Fruit fly (Drosophila melanogaster) whole organism, embryonic: Measurements from ENCODE around the gene Syt12.

Experiments used
- Abd-B ChIP-seq: fragments of 200-800 bp; sonication (Bioruptor generic); optimal IDR thresholded peaks from 2 replicates; lab custom pipeline; 2018; ENCODE audit warnings: missing biosample characterization, mild to moderate bottlenecking, missing genetic modification characterization, moderate library complexity
- Ada2b ChIP-seq: fragments of 200-800 bp; sonication (Bioruptor generic); IDR thresholded peaks from 2 replicates; pipeline ENCODE4 v1.3.6; 2022; ENCODE audit warnings: missing biosample characterization, missing genetic modification characterization
- Bteb2 ChIP-seq: fragments of 200-800 bp; sonication (Bioruptor generic); optimal IDR thresholded peaks from 2 replicates; lab custom pipeline; 2016; ENCODE audit warnings: missing biosample characterization, missing genetic modification characterization
- CG10366 ChIP-seq: fragments of 200-800 bp; sonication (Bioruptor generic); IDR thresholded peaks from 2 replicates; pipeline ENCODE4 v1.3.6; 2022; ENCODE audit warnings: missing biosample characterization, missing genetic modification characterization
- CG12391 ChIP-seq: fragments of 200-800 bp; sonication (Bioruptor generic); optimal IDR thresholded peaks from 3 replicates; lab custom pipeline; 2018; ENCODE audit warnings: missing biosample characterization, mild to moderate bottlenecking, missing genetic modification characterization, moderate library complexity
- CG12769 ChIP-seq: fragments of 200-800 bp; sonication (Bioruptor generic); optimal IDR thresholded peaks from 2 replicates; lab custom pipeline; 2019; ENCODE audit warnings: missing biosample characterization, mild to moderate bottlenecking, missing genetic modification characterization, moderate library complexity
- CG15601 ChIP-seq: fragments of 200-800 bp; sonication (Bioruptor generic); optimal IDR thresholded peaks from 3 replicates; lab custom pipeline; 2019; ENCODE audit warnings: missing biosample characterization, mild to moderate bottlenecking, missing genetic modification characterization, moderate library complexity
- CG16813 ChIP-seq: fragments of 200-800 bp; sonication (Bioruptor generic); IDR thresholded peaks from 3 replicates; pipeline ENCODE4 v1.3.6; 2022; ENCODE audit warnings: missing biosample characterization, missing genetic modification characterization; ENCODE audit not compliant: partially characterized antibody
- CG2889 ChIP-seq: fragments of 200-800 bp; sonication (Bioruptor generic); IDR thresholded peaks from 3 replicates; pipeline ENCODE4 v1.3.6; 2022; ENCODE audit warnings: missing biosample characterization, missing genetic modification characterization
- CG30020 ChIP-seq: fragments of 200-800 bp; optimal IDR thresholded peaks from 2 replicates; lab custom pipeline; 2019; ENCODE audit warnings: missing biosample characterization, mild to moderate bottlenecking, missing genetic modification characterization, moderate library complexity
- CG30403 ChIP-seq: fragments of 200-800 bp; sonication (Bioruptor generic); optimal IDR thresholded peaks from 3 replicates; lab custom pipeline; 2016; ENCODE audit warnings: missing biosample characterization, missing genetic modification characterization
- CG30431 ChIP-seq: fragments of 200-800 bp; sonication (Bioruptor generic); optimal IDR thresholded peaks from 2 replicates; lab custom pipeline; 2017; ENCODE audit warnings: missing biosample characterization, missing genetic modification characterization
- CG3065 ChIP-seq: fragments of 200-800 bp; sonication (Bioruptor generic); optimal IDR thresholded peaks from 2 replicates; lab custom pipeline; 2016; ENCODE audit warnings: missing biosample characterization, missing genetic modification characterization
- CG31224 ChIP-seq: fragments of 200-800 bp; sonication (Bioruptor generic); IDR thresholded peaks from 2 replicates; pipeline ENCODE4 v1.3.6; 2022; ENCODE audit warnings: missing biosample characterization, missing genetic modification characterization
- CG4328 ChIP-seq: fragments of 200-800 bp; sonication (Bioruptor generic); optimal IDR thresholded peaks from 3 replicates; lab custom pipeline; 2017; ENCODE audit warnings: missing biosample characterization, missing genetic modification reagents, missing genetic modification characterization
- CG4360 ChIP-seq: fragments of 200-800 bp; sonication (Bioruptor generic); IDR thresholded peaks from 2 replicates; pipeline ENCODE4 v1.3.6; 2022; ENCODE audit warnings: missing biosample characterization, missing genetic modification characterization
- CG4404 ChIP-seq: fragments of 200-800 bp; sonication (Bioruptor generic); IDR thresholded peaks from 2 replicates; pipeline ENCODE4 v1.3.6; 2022; ENCODE audit warnings: missing biosample characterization, missing genetic modification characterization
- CG6654 ChIP-seq: fragments of 200-800 bp; sonication (Bioruptor generic); optimal IDR thresholded peaks from 2 replicates; lab custom pipeline; 2017; ENCODE audit warnings: missing biosample characterization, mild to moderate bottlenecking, missing genetic modification characterization
- CG7357 ChIP-seq: fragments of 200-800 bp; sonication (Bioruptor generic); IDR thresholded peaks from 3 replicates; pipeline ENCODE4 v1.3.6; 2022; ENCODE audit warnings: missing biosample characterization, missing genetic modification characterization
- CG7556 ChIP-seq: fragments of 200-800 bp; sonication (Bioruptor generic); optimal IDR thresholded peaks from 2 replicates; lab custom pipeline; 2017; ENCODE audit warnings: missing biosample characterization, mild to moderate bottlenecking, missing genetic modification characterization
- CG9437 ChIP-seq: fragments of 200-800 bp; sonication (Bioruptor generic); optimal IDR thresholded peaks from 2 replicates; lab custom pipeline; 2018; ENCODE audit warnings: missing biosample characterization, mild to moderate bottlenecking, missing genetic modification characterization
- CkIIα-i1 ChIP-seq: fragments of 200-800 bp; sonication (Bioruptor generic); IDR thresholded peaks from 2 replicates; pipeline ENCODE4 v1.3.6; 2022; ENCODE audit warnings: missing biosample characterization, missing genetic modification characterization
- Dip3 ChIP-seq: fragments of 200-800 bp; sonication (Bioruptor generic); optimal IDR thresholded peaks from 3 replicates; lab custom pipeline; 2016; ENCODE audit warnings: missing biosample characterization, missing genetic modification characterization
- HLH4C ChIP-seq: fragments of 200-800 bp; sonication (Bioruptor generic); IDR thresholded peaks from 3 replicates; pipeline ENCODE4 v1.3.6; 2022; ENCODE audit warnings: missing biosample characterization, missing genetic modification characterization; ENCODE audit not compliant: partially characterized antibody
- HmgZ ChIP-seq: fragments of 200-800 bp; sonication (Bioruptor generic); optimal IDR thresholded peaks from 2 replicates; lab custom pipeline; 2018; ENCODE audit warnings: missing biosample characterization, mild to moderate bottlenecking, missing genetic modification characterization
- Hr3 ChIP-seq: fragments of 200-800 bp; sonication (Bioruptor generic); optimal IDR thresholded peaks from 3 replicates; lab custom pipeline; 2016; ENCODE audit warnings: missing biosample characterization, missing genetic modification characterization
- Max ChIP-seq: fragments of 200-800 bp; sonication (Bioruptor generic); optimal IDR thresholded peaks from 2 replicates; lab custom pipeline; 2016; ENCODE audit warnings: missing biosample characterization, mild to moderate bottlenecking, missing genetic modification characterization
- Neu2 ChIP-seq: fragments of 200-800 bp; sonication (Bioruptor generic); optimal IDR thresholded peaks from 3 replicates; lab custom pipeline; 2016; ENCODE audit warnings: missing biosample characterization, missing genetic modification characterization, borderline replicate concordance
- Spps ChIP-seq: fragments of 200-800 bp; sonication (Bioruptor generic); optimal IDR thresholded peaks from 2 replicates; lab custom pipeline; 2018; ENCODE audit warnings: missing biosample characterization, mild to moderate bottlenecking, missing genetic modification characterization
- bsh ChIP-seq, 2 experiments: fragments of 200-800 bp; sonication (Bioruptor generic); optimal IDR thresholded peaks; 2 replicates each; lab custom pipeline; 2017 to 2018; ENCODE audit warnings: mild to moderate bottlenecking in 2 of 2, missing biosample characterization in 2 of 2, missing genetic modification characterization in 2 of 2, moderate library complexity in 1 of 2
- cas ChIP-seq: fragments of 200-800 bp; sonication (Bioruptor generic); IDR thresholded peaks from 2 replicates; pipeline ENCODE4 v1.3.6; 2022; ENCODE audit warnings: missing biosample characterization, missing genetic modification characterization
- corto ChIP-seq: fragments of 200-800 bp; sonication (Bioruptor generic); optimal IDR thresholded peaks from 2 replicates; lab custom pipeline; 2016; ENCODE audit warnings: missing biosample characterization, mild to moderate bottlenecking, missing genetic modification characterization, moderate library complexity
- dmrt11E ChIP-seq: fragments of 200-800 bp; sonication (Bioruptor generic); optimal IDR thresholded peaks from 3 replicates; lab custom pipeline; 2018; ENCODE audit warnings: missing biosample characterization, mild to moderate bottlenecking, missing genetic modification characterization, moderate library complexity
- esg ChIP-seq: fragments of 200-800 bp; sonication (Bioruptor generic); conservative IDR thresholded peaks from 2 replicates; pipeline ENCODE4 v1.3.6; 2022; ENCODE audit warnings: missing biosample characterization, missing genetic modification characterization
- fd3F ChIP-seq: fragments of 200-800 bp; sonication (Bioruptor generic); optimal IDR thresholded peaks from 2 replicates; lab custom pipeline; 2018; ENCODE audit warnings: missing biosample characterization, mild to moderate bottlenecking, missing genetic modification characterization, moderate library complexity
- grau ChIP-seq: fragments of 200-800 bp; optimal IDR thresholded peaks from 3 replicates; lab custom pipeline; 2019; ENCODE audit warnings: missing biosample characterization, mild to moderate bottlenecking, missing genetic modification characterization, moderate library complexity
- gro ChIP-seq: fragments of 200-800 bp; sonication (Bioruptor generic); optimal IDR thresholded peaks from 2 replicates; lab custom pipeline; 2016; ENCODE audit warnings: missing biosample characterization, missing genetic modification characterization
- ham ChIP-seq: fragments of 200-800 bp; sonication (Bioruptor generic); IDR thresholded peaks from 2 replicates; pipeline ENCODE4 v1.3.6; 2022; ENCODE audit warnings: missing biosample characterization, missing genetic modification characterization
- hkb ChIP-seq, 2 experiments: fragments of 200-800 bp in 1 of 2; fragments of >200 bp in 1 of 2; sonication (Bioruptor generic) in 1 of 2; IDR thresholded peaks in 1 of 2; optimal IDR thresholded peaks in 1 of 2; 2 replicates each; pipeline versions ENCODE4 v1.3.6 to Lab custom; 2017 to 2022; ENCODE audit warnings: missing biosample characterization in 1 of 2, missing genetic modification characterization in 1 of 2
- lilli ChIP-seq: fragments of 200-800 bp; sonication (Bioruptor generic); optimal IDR thresholded peaks from 3 replicates; lab custom pipeline; 2016; ENCODE audit warnings: missing biosample characterization, missing genetic modification characterization
- otp ChIP-seq: fragments of 200-800 bp; sonication (Bioruptor generic); IDR thresholded peaks from 3 replicates; pipeline ENCODE4, ENCODE4 v1.3.6; 2022; ENCODE audit warnings: missing biosample characterization, missing genetic modification characterization
- pho ChIP-seq: fragments of 200-800 bp; sonication (Bioruptor generic); optimal IDR thresholded peaks from 2 replicates; lab custom pipeline; 2016; ENCODE audit warnings: missing biosample characterization, missing genetic modification characterization
- sc ChIP-seq, 3 experiments: fragments of >200 bp in 2 of 3; fragments of 200-800 bp in 1 of 3; sonication (Bioruptor generic) in 1 of 3; optimal IDR thresholded peaks; 2 replicates in 2 of 3; 3 replicates in 1 of 3; lab custom pipeline; 2017; ENCODE audit warnings: mild to moderate bottlenecking in 1 of 3, missing biosample characterization in 1 of 3, missing genetic modification characterization in 1 of 3, missing genetic modification reagents in 1 of 3
- slbo ChIP-seq: fragments of 200-800 bp; sonication (Bioruptor generic); IDR thresholded peaks from 2 replicates; pipeline ENCODE4 v1.3.6; 2022; ENCODE audit warnings: missing biosample characterization, missing genetic modification characterization
- tgo ChIP-seq: fragments of 200-800 bp; sonication (Bioruptor generic); IDR thresholded peaks from 3 replicates; pipeline ENCODE4 v1.3.6; 2022; ENCODE audit warnings: missing biosample characterization, missing genetic modification characterization
- ttk ChIP-seq: fragments of 200-800 bp; sonication (Bioruptor generic); IDR thresholded peaks from 2 replicates; pipeline ENCODE4 v2.1.2; 2022; ENCODE audit warnings: missing biosample characterization, missing genetic modification characterization
- vnd ChIP-seq: fragments of 200-800 bp; sonication (Bioruptor generic); IDR thresholded peaks from 3 replicates; pipeline ENCODE4 v1.3.6; 2022; ENCODE audit warnings: missing biosample characterization, missing genetic modification characterization; ENCODE audit not compliant: partially characterized antibody
- zfh2 ChIP-seq: fragments of 200-800 bp; sonication (Bioruptor generic); optimal IDR thresholded peaks from 2 replicates; lab custom pipeline; 2016; ENCODE audit warnings: missing biosample characterization, missing genetic modification characterization

The Syt12 gene

dm6 chrX:13390465-13391173 is 31.6 kb downstream of the Syt12 start (continued):
- TF ChIP-seq sc (optimal IDR thresholded peaks at IDR 0.05; lab: Kevin White, UChicago), result no peak
- TF ChIP-seq sc (GFP tag; optimal IDR thresholded peaks at IDR 0.05; lab: Kevin White, UChicago), result no peak
- peak; percentile 36 for TF ChIP-seq CG9437
- peak; percentile 69 for TF ChIP-seq CG12391 (tag; lab: Kevin White, UChicago)
- TF ChIP-seq CG4404 (GFP tag; lab: Robert Waterston, UW), result 0 out of 2 replicates have a peak, but pooled peaks have one; percentile 29
- peak; percentile 59; the same call in 2 of the 3 replicates for TF ChIP-seq CG2889
- TF ChIP-seq Spps, result no peak
- peak; percentile 67 for TF ChIP-seq CG7556
- TF ChIP-seq grau (tag; lab: Kevin White, UChicago), result peak; percentile 82
- TF ChIP-seq HmgZ (tag; lab: Kevin White, UChicago), result peak; percentile 42
- no peak for TF ChIP-seq Abd-B (GFP tag; lab: Kevin White, UChicago)
- TF ChIP-seq gro, result no peak
- TF ChIP-seq HLH4C, result no peak
- TF ChIP-seq hkb (optimal IDR thresholded peaks at IDR 0.05; lab: Kevin White, UChicago), result no peak
- peak; percentile 80 for TF ChIP-seq hkb (GFP tag; IDR thresholded peaks at IDR 0.05; lab: Robert Waterston, UW)
- 0 out of 3 replicates have a peak, but pooled peaks have one; percentile 23 for TF ChIP-seq CG7357 (GFP tag; lab: Robert Waterston, UW)
- no peak for TF ChIP-seq CG16813
- 0 out of 2 replicates have a peak, but pooled peaks have one; percentile 46 for TF ChIP-seq ham (GFP tag; lab: Robert Waterston, UW)
- TF ChIP-seq fd3F (GFP tag; lab: Kevin White, UChicago), result peak; percentile 83
- no peak for TF ChIP-seq Max (GFP tag; lab: Kevin White, UChicago)
- TF ChIP-seq vnd (GFP tag; lab: Robert Waterston, UW), result no peak
- peak; percentile 55 for TF ChIP-seq esg
- no peak for TF ChIP-seq zfh2 (GFP tag; lab: Kevin White, UChicago)
- TF ChIP-seq cas (GFP tag; lab: Robert Waterston, UW), result peak; percentile 68; the same call in 1 of the 2 replicates
- no peak for TF ChIP-seq Dip3 (GFP tag; lab: Kevin White, UChicago)
- TF ChIP-seq CG30403 (GFP tag; lab: Kevin White, UChicago), result peak; percentile 47
- TF ChIP-seq bsh (GFP tag; optimal IDR thresholded peaks at IDR 0.05; lab: Kevin White, UChicago), result peak in 1 of 2 experiments; percentile 20
- peak; percentile 87 for TF ChIP-seq slbo (GFP tag; lab: Robert Waterston, UW)
- TF ChIP-seq CG10366 (GFP tag; lab: Robert Waterston, UW), result peak; percentile 48
- TF ChIP-seq Hr3 (GFP tag; lab: Kevin White, UChicago), result peak; percentile 14
- no peak for TF ChIP-seq CG30020 (tag; lab: Kevin White, UChicago)
- TF ChIP-seq otp, result no peak
- peak; percentile 4 for TF ChIP-seq CG4328 (GFP tag; lab: Kevin White, UChicago)
- TF ChIP-seq CG31224 (GFP tag; lab: Robert Waterston, UW), result peak; percentile 75
- TF ChIP-seq dmrt11E (tag; lab: Kevin White, UChicago), result no peak
- no peak for TF ChIP-seq corto (GFP tag; lab: Kevin White, UChicago)

dm6 chrX:13391174-13392040 is 32.4 kb downstream of the Syt12 start:
- TF ChIP-seq CG30431 (GFP tag; lab: Kevin White, UChicago) (no peak), CG12769 (tag; lab: Kevin White, UChicago) (peak; percentile 47), pho (GFP tag; lab: Kevin White, UChicago) (peak; percentile 77), Bteb2 (GFP tag; lab: Kevin White, UChicago) (peak; percentile 41), CG6654 (GFP tag; lab: Kevin White, UChicago) (peak; percentile 15), CkIIα-i1 (GFP tag; lab: Robert Waterston, UW) (no peak), CG3065 (GFP tag; lab: Kevin White, UChicago) (no peak), Neu2 (GFP tag; lab: Kevin White, UChicago) (no peak), tgo (GFP tag; lab: Robert Waterston, UW) (peak; percentile 15; the same call in 1 of the 3 replicates), lilli (peak; percentile 76), CG15601 (no peak), CG4360 (no peak), ttk (GFP tag; lab: Robert Waterston, UW) (no peak), Ada2b (GFP tag; lab: Robert Waterston, UW) (0 out of 2 replicates have a peak, but pooled peaks have one; percentile 14)
